Fruit fly (Drosophila melanogaster) whole organism, prepupa: ENCODE results near the gene CG7903.

ENCODE experiments used
- Blimp-1 ChIP-seq: fragments of 200-800 bp; sonication (Bioruptor generic); optimal IDR thresholded peaks from 3 replicates; lab custom pipeline; 2017; ENCODE audit warnings: missing biosample characterization, missing genetic modification characterization, mild to moderate bottlenecking, moderate library complexity, missing genetic modification reagents
- CG11294 ChIP-seq: fragments of 200-800 bp; sonication (Bioruptor generic); IDR thresholded peaks from 2 replicates; pipeline ENCODE4 v1.3.6; 2022; ENCODE audit warnings: missing biosample characterization, missing genetic modification characterization
- CG11762 ChIP-seq: fragments of 200-800 bp; sonication (Bioruptor generic); optimal IDR thresholded peaks from 3 replicates; lab custom pipeline; 2016; ENCODE audit warnings: missing biosample characterization, missing genetic modification characterization; ENCODE audit not compliant: insufficient read depth
- CG15336 ChIP-seq: fragments of 200-800 bp; sonication (Bioruptor generic); IDR thresholded peaks from 2 replicates; pipeline ENCODE4 v1.3.6; 2022; ENCODE audit warnings: missing biosample characterization, missing genetic modification characterization
- CG1621 ChIP-seq: fragments of 200-800 bp; sonication (Bioruptor generic); optimal IDR thresholded peaks from 3 replicates; lab custom pipeline; 2018; ENCODE audit warnings: missing biosample characterization, mild to moderate bottlenecking, missing genetic modification characterization
- CG16779 ChIP-seq: fragments of 200-800 bp; sonication (Bioruptor generic); optimal IDR thresholded peaks from 3 replicates; lab custom pipeline; 2017; ENCODE audit warnings: missing biosample characterization, mild to moderate bottlenecking, missing genetic modification characterization
- CG3032 ChIP-seq: fragments of 200-800 bp; optimal IDR thresholded peaks from 2 replicates; lab custom pipeline; 2019; ENCODE audit warnings: missing biosample characterization, mild to moderate bottlenecking, missing genetic modification characterization, moderate library complexity
- CG31627 ChIP-seq: fragments of 200-800 bp; sonication (Bioruptor generic); optimal IDR thresholded peaks from 3 replicates; lab custom pipeline; 2016; ENCODE audit warnings: missing biosample characterization, missing genetic modification characterization
- CG3919 ChIP-seq: fragments of 200-800 bp; sonication (Bioruptor generic); optimal IDR thresholded peaks from 3 replicates; lab custom pipeline; 2016; ENCODE audit warnings: missing biosample characterization, missing genetic modification characterization
- CG4318 ChIP-seq: fragments of 200-800 bp; sonication (Bioruptor generic); optimal IDR thresholded peaks from 3 replicates; lab custom pipeline; 2017; ENCODE audit warnings: missing biosample characterization, mild to moderate bottlenecking, missing genetic modification characterization
- CG6163 ChIP-seq: fragments of 200-800 bp; sonication (Bioruptor generic); IDR thresholded peaks from 3 replicates; pipeline ENCODE4 v1.3.6; 2022; ENCODE audit warnings: missing biosample characterization, missing genetic modification characterization
- CG6792 ChIP-seq: fragments of 200-800 bp; sonication (Bioruptor generic); optimal IDR thresholded peaks from 3 replicates; lab custom pipeline; 2016; ENCODE audit warnings: missing biosample characterization, missing genetic modification characterization
- CG7368 ChIP-seq: fragments of 200-800 bp; sonication (Bioruptor generic); optimal IDR thresholded peaks from 3 replicates; lab custom pipeline; 2016; ENCODE audit warnings: missing biosample characterization, missing genetic modification characterization
- CG8119 ChIP-seq: fragments of 200-800 bp; sonication (Bioruptor generic); IDR thresholded peaks from 3 replicates; pipeline ENCODE4 v1.3.6; 2022; ENCODE audit warnings: missing biosample characterization, missing genetic modification characterization
- CG8632 ChIP-seq: fragments of 200-800 bp; sonication (Bioruptor generic); optimal IDR thresholded peaks from 3 replicates; lab custom pipeline; 2016; ENCODE audit warnings: missing biosample characterization, missing genetic modification characterization
- CG9139 ChIP-seq: fragments of 200-800 bp; sonication (Bioruptor generic); optimal IDR thresholded peaks from 3 replicates; lab custom pipeline; 2017; ENCODE audit warnings: missing biosample characterization, mild to moderate bottlenecking, missing genetic modification characterization
- Eip75B ChIP-seq: fragments of 200-800 bp; sonication (Bioruptor generic); optimal IDR thresholded peaks from 3 replicates; lab custom pipeline; 2016; ENCODE audit warnings: missing biosample characterization, missing genetic modification characterization
- Eip78C ChIP-seq: fragments of 200-800 bp; sonication (Bioruptor generic); peaks from one replicate; lab custom pipeline; 2016; ENCODE audit warnings: missing biosample characterization, missing genetic modification characterization
- Ets96B ChIP-seq: fragments of 200-800 bp; optimal IDR thresholded peaks from 2 replicates; lab custom pipeline; 2019; ENCODE audit warnings: missing biosample characterization, mild to moderate bottlenecking, missing genetic modification characterization, moderate library complexity
- Gug ChIP-seq: fragments of 200-800 bp; sonication (Bioruptor generic); IDR thresholded peaks from 2 replicates; pipeline ENCODE4 v1.3.6; 2022; ENCODE audit warnings: missing biosample characterization, missing genetic modification characterization
- Hr39 ChIP-seq: fragments of 200-800 bp; sonication (Bioruptor generic); optimal IDR thresholded peaks from 2 replicates; lab custom pipeline; 2016; ENCODE audit warnings: missing biosample characterization, missing genetic modification characterization
- Met ChIP-seq: fragments of 200-800 bp; sonication (Bioruptor generic); optimal IDR thresholded peaks from 3 replicates; lab custom pipeline; 2016; ENCODE audit warnings: missing biosample characterization, missing genetic modification characterization
- Sox14 ChIP-seq: fragments of 200-800 bp; sonication (Bioruptor generic); optimal IDR thresholded peaks from 3 replicates; lab custom pipeline; 2016; ENCODE audit warnings: missing biosample characterization, missing genetic modification characterization
- cyc ChIP-seq: fragments of 200-800 bp; sonication (Bioruptor generic); optimal IDR thresholded peaks from 3 replicates; lab custom pipeline; 2016; ENCODE audit warnings: missing biosample characterization, missing genetic modification characterization
- esn ChIP-seq: fragments of 200-800 bp; sonication (Bioruptor generic); optimal IDR thresholded peaks from 2 replicates; lab custom pipeline; 2016; ENCODE audit warnings: missing biosample characterization, mild to moderate bottlenecking, missing genetic modification characterization, moderate library complexity
- fkh ChIP-seq: fragments of 200-800 bp; sonication (Bioruptor generic); optimal IDR thresholded peaks from 3 replicates; lab custom pipeline; 2017; ENCODE audit warnings: missing biosample characterization, mild to moderate bottlenecking, missing genetic modification characterization, moderate library complexity
- lz ChIP-seq: fragments of 200-800 bp; sonication (Bioruptor generic); optimal IDR thresholded peaks from 3 replicates; lab custom pipeline; 2016; ENCODE audit warnings: missing biosample characterization, missing genetic modification characterization
- pdm3 ChIP-seq: fragments of 200-800 bp; sonication (Bioruptor generic); optimal IDR thresholded peaks from 3 replicates; lab custom pipeline; 2016; ENCODE audit warnings: missing biosample characterization, missing genetic modification characterization
- salr ChIP-seq, 2 experiments: fragments of 200-800 bp; sonication (Bioruptor generic); optimal IDR thresholded peaks; 3 replicates each; lab custom pipeline; 2016 to 2018; ENCODE audit warnings: missing biosample characterization in 2 of 2, missing genetic modification characterization in 2 of 2, mild to moderate bottlenecking in 1 of 2
- ss ChIP-seq, 2 experiments: fragments of 200-800 bp; sonication (Bioruptor generic); optimal IDR thresholded peaks; 2 replicates in 1 of 2; 3 replicates in 1 of 2; lab custom pipeline; 2017 to 2018; ENCODE audit warnings: mild to moderate bottlenecking in 2 of 2, missing biosample characterization in 2 of 2, missing genetic modification characterization in 2 of 2, moderate library complexity in 1 of 2
- svp ChIP-seq: fragments of 200-800 bp; sonication (Bioruptor generic); peaks from one replicate; lab custom pipeline; 2016; ENCODE audit warnings: missing biosample characterization, missing genetic modification characterization
- topi ChIP-seq: fragments of 200-800 bp; sonication (Bioruptor generic); optimal IDR thresholded peaks from 3 replicates; lab custom pipeline; 2016; ENCODE audit warnings: missing biosample characterization, missing genetic modification characterization

The CG7903 gene

DNA sequence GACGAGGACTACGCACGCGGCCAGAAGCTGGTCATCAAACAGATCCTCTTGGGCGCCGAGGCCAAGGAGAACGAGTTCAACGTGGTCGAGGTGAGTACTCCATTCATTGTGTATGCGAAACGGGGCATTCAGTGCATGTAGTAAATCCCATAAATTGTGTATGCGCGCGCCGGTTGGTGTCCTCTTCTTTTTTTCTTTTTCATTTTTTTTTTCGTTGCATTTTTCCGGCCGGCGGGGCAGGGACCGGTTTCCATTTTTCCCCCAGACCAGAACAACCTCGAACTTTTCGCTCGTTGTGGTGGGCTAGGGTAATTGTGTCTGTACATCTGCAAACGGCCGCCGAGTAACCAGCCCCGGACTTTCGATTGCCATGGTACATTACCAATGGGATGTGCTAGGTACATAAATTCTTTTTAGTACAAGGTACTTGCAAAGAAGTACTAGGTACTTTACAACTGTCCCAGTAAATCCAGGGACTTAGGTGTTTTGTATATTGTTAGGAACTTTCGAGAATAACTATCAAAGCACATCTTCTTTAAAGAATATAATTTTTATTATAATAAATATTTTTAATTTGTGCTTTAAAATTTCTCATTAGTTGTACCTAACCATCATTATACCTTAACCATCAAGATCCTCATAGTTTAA is 10.4 kb upstream of the CG7903 start (continued):
- TF ChIP-seq CG3032 (tag; lab: Kevin White, UChicago): peak; percentile 24
- TF ChIP-seq Eip75B (GFP tag; lab: Kevin White, UChicago): peak; percentile 41
- TF ChIP-seq fkh (GFP tag; lab: Kevin White, UChicago): no peak
- TF ChIP-seq CG1621 (tag; lab: Kevin White, UChicago): peak; percentile 66

DNA sequence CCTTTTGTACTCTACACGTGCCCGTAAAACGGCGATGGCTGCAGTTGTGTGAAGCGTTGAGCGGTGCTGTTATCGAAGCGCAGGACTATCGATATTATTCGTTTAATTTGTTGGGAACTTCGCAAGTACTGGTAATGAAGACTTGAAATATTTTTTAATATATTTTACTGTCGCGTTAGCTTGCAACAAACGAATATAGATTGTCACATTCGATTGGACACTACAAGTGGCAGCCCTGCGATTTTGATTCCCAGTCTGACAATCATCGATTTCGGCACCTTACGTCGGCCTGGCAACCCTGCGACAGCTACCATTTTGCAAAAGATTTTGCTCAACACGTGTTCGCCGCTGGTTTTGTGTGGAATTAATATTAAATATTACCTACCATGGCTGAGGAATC is 9.6 kb upstream of the CG7903 start, which contains the start of the genes Nlp and Nph:
TSS of gene Nlp (plus strand) at position 138 of the 400 bp plus-strand sequence.
TSS of gene Nph (minus strand) at position 214 of the 400 bp plus-strand sequence.
- no peak for TF ChIP-seq Met (GFP tag; lab: Kevin White, UChicago)
- no peak for TF ChIP-seq Gug (GFP tag; lab: Robert Waterston, UW)
- TF ChIP-seq salr (GFP tag; optimal IDR thresholded peaks at IDR 0.05; lab: Kevin White, UChicago): no peak
- TF ChIP-seq pdm3 (GFP tag; lab: Kevin White, UChicago): no peak
- TF ChIP-seq CG7368: no peak
- TF ChIP-seq lz (GFP tag; lab: Kevin White, UChicago): peak; percentile 22
- TF ChIP-seq CG3919: peak; percentile 20
- no peak for TF ChIP-seq Blimp-1 (GFP tag; lab: Kevin White, UChicago)
- peak; percentile 34 for TF ChIP-seq esn (GFP tag; lab: Kevin White, UChicago)
- TF ChIP-seq Sox14: peak; percentile 62
- peak; percentile 63 for TF ChIP-seq CG1621 (tag; lab: Kevin White, UChicago)
- TF ChIP-seq topi (GFP tag; lab: Kevin White, UChicago): peak; percentile 12
- TF ChIP-seq Eip78C: peak; percentile 44
- TF ChIP-seq CG3032 (tag; lab: Kevin White, UChicago): peak; percentile 4
- TF ChIP-seq CG11762 (GFP tag; lab: Kevin White, UChicago): no peak
- TF ChIP-seq Ets96B: no peak
- no peak for TF ChIP-seq CG16779
- peak; percentile 17 for TF ChIP-seq cyc (GFP tag; lab: Kevin White, UChicago)
- no peak for TF ChIP-seq CG8119 (GFP tag; lab: Robert Waterston, UW)
- no peak for TF ChIP-seq CG6792 (GFP tag; lab: Kevin White, UChicago)
- TF ChIP-seq CG9139 (GFP tag; lab: Kevin White, UChicago): no peak
- TF ChIP-seq Hr39 (GFP tag; lab: Kevin White, UChicago): peak; percentile 27
- TF ChIP-seq CG31627 (GFP tag; lab: Kevin White, UChicago): peak; percentile 13

DNA sequence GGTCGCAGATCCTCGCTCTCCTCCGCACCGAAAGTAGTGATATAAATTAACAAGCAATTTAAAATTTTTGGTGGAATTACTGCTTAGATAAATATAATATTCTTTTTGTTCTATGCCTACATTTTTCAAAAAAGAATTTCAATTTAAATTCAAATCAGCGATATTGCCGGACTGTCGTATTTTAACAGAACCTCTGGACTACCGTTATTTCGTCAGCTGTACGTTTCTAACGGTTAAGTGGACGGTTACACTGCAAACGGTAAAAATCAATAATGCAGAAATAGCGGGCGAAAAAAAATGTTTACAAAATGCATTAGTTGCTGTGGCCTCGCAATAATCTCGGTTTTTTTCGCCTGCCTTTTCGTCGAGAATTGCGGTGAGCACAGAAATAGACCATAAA is 5.3 kb upstream of the CG7903 start, which contains the start of gene Tace:
TSS of gene Tace (plus strand) at position 245 of the 400 bp plus-strand sequence.
- TF ChIP-seq CG6163 (GFP tag; lab: Robert Waterston, UW): no peak
- TF ChIP-seq Hr39 (GFP tag; lab: Kevin White, UChicago): no peak
- no peak for TF ChIP-seq svp (GFP tag; lab: Kevin White, UChicago)
- no peak for TF ChIP-seq CG15336
- TF ChIP-seq CG8119 (GFP tag; lab: Robert Waterston, UW): no peak
- no peak for TF ChIP-seq CG8632 (GFP tag; lab: Kevin White, UChicago)
- no peak for TF ChIP-seq Eip75B (GFP tag; lab: Kevin White, UChicago)
- TF ChIP-seq CG3032 (tag; lab: Kevin White, UChicago): no peak

DNA sequence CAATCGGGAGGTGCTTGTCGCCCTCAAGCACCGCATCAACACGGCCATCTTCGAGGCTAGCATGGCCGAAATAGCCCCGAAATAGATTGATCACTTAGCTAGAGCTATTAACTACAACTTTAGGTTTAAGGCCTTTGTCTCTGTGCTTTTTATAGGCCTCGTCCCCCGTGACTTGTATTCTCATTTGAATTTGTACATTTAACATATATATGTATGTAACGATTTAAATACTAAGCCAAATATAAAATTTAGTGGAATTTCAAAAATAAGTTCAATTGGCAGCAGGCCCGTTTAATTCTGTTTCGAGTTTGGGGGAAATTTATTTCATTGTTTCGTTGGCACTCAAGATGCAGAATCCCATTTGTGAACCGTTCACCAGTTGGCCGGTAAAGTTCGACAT is 4.5 kb upstream of the CG7903 start, which contains the start of gene CG34298:
TSS of gene CG34298 (plus strand) at position 301 of the 400 bp plus-strand sequence.
- TF ChIP-seq fkh (GFP tag; lab: Kevin White, UChicago) (no peak), CG4318 (GFP tag; lab: Kevin White, UChicago) (no peak), CG8632 (GFP tag; lab: Kevin White, UChicago) (no peak), pdm3 (GFP tag; lab: Kevin White, UChicago) (no peak), ss (GFP tag; optimal IDR thresholded peaks at IDR 0.05; lab: Kevin White, UChicago) (no peak), CG11294 (GFP tag; lab: Robert Waterston, UW) (no peak), Gug (GFP tag; lab: Robert Waterston, UW) (no peak)
